Fruit fly (Drosophila melanogaster) whole organism, wandering third instar larva: ENCODE results near the gene veli.

Source experiments
- Abd-B ChIP-seq: fragments of >200 bp; optimal IDR thresholded peaks from 2 replicates; lab custom pipeline; 2017; ENCODE audit warnings: missing biosample characterization, missing genetic modification characterization
- CG32264 ChIP-seq: fragments of 200-800 bp; sonication (Bioruptor generic); optimal IDR thresholded peaks from 2 replicates; lab custom pipeline; 2016; ENCODE audit warnings: missing biosample characterization, missing genetic modification characterization
- CG9705 ChIP-seq: fragments of 200-800 bp; sonication (Bioruptor generic); optimal IDR thresholded peaks from 2 replicates; lab custom pipeline; 2018; ENCODE audit warnings: missing biosample characterization, mild to moderate bottlenecking, missing genetic modification characterization
- CrebA ChIP-seq: fragments of 200-800 bp; sonication (Bioruptor generic); optimal IDR thresholded peaks from 2 replicates; lab custom pipeline; 2016; ENCODE audit warnings: missing biosample characterization, mild to moderate bottlenecking, missing genetic modification characterization, borderline replicate concordance
- Dfd ChIP-seq: fragments of >200 bp; optimal IDR thresholded peaks from 2 replicates; lab custom pipeline; 2017; ENCODE audit warnings: missing biosample characterization, missing genetic modification characterization
- Dif ChIP-seq: fragments of 200-275, 200-300 bp; sonication (Bioruptor generic); optimal IDR thresholded peaks from 2 replicates; lab custom pipeline; 2018; ENCODE audit warnings: missing biosample characterization, missing genetic modification characterization; ENCODE audit not compliant: partially characterized antibody
- GATAd ChIP-seq: sonication (Bioruptor generic); optimal IDR thresholded peaks from 2 replicates; lab custom pipeline; 2016; ENCODE audit warnings: missing biosample characterization, missing genetic modification characterization
- HLH106 ChIP-seq: fragments of 200-800 bp; optimal IDR thresholded peaks from 3 replicates; lab custom pipeline; 2019; ENCODE audit warnings: missing biosample characterization, mild to moderate bottlenecking, missing genetic modification characterization, moderate library complexity
- Hnf4 ChIP-seq: fragments of 200-800 bp; sonication (Bioruptor generic); optimal IDR thresholded peaks from 2 replicates; lab custom pipeline; 2016; ENCODE audit warnings: missing biosample characterization, mild to moderate bottlenecking, missing genetic modification characterization
- Hr78 ChIP-seq: fragments of >200 bp; optimal IDR thresholded peaks from 2 replicates; lab custom pipeline; 2017; ENCODE audit warnings: missing biosample characterization, missing genetic modification characterization
- Jra ChIP-seq: sonication (Bioruptor generic); optimal IDR thresholded peaks from 2 replicates; lab custom pipeline; 2016; ENCODE audit warnings: missing biosample characterization, missing genetic modification characterization
- Mio ChIP-seq: sonication (Bioruptor generic); optimal IDR thresholded peaks from 2 replicates; lab custom pipeline; 2016; ENCODE audit warnings: missing biosample characterization, missing genetic modification characterization
- Myc ChIP-seq: fragments of >200 bp; optimal IDR thresholded peaks from 2 replicates; lab custom pipeline; 2017
- OdsH ChIP-seq: fragments of 200-800 bp; sonication (Bioruptor generic); optimal IDR thresholded peaks from 2 replicates; lab custom pipeline; 2016; ENCODE audit warnings: missing biosample characterization, mild to moderate bottlenecking, missing genetic modification characterization
- Rel ChIP-seq, 2 experiments: fragments of 200-800 bp; sonication (Bioruptor generic) in 1 of 2; optimal IDR thresholded peaks; 2 replicates in 1 of 2; 3 replicates in 1 of 2; lab custom pipeline; 2016 to 2019; ENCODE audit warnings: mild to moderate bottlenecking in 2 of 2, missing biosample characterization in 2 of 2, missing genetic modification characterization in 2 of 2, moderate library complexity in 1 of 2
- Sp1 ChIP-seq: fragments of 200-800 bp; sonication (Bioruptor generic); optimal IDR thresholded peaks from 3 replicates; lab custom pipeline; 2019; ENCODE audit warnings: missing biosample characterization, mild to moderate bottlenecking, missing genetic modification characterization, moderate library complexity
- Vsx2 ChIP-seq: fragments of 200-300, 225-300 bp; sonication (Bioruptor generic); optimal IDR thresholded peaks from 2 replicates; lab custom pipeline; 2018; ENCODE audit warnings: missing biosample characterization, missing genetic modification characterization; ENCODE audit not compliant: partially characterized antibody
- br ChIP-seq: fragments of 200-800 bp; sonication (Bioruptor generic); optimal IDR thresholded peaks from 2 replicates; lab custom pipeline; 2016; ENCODE audit warnings: missing biosample characterization, missing genetic modification characterization
- brk ChIP-seq: fragments of 200-800 bp; sonication (Bioruptor generic); optimal IDR thresholded peaks from 2 replicates; lab custom pipeline; 2016; ENCODE audit warnings: missing biosample characterization, mild to moderate bottlenecking, missing genetic modification characterization
- dl ChIP-seq, 2 experiments: fragments of 175-275, 200-275 bp in 1 of 2; fragments of 200-275 bp in 1 of 2; sonication (Bioruptor generic); optimal IDR thresholded peaks; lab custom pipeline; 2018; ENCODE audit warnings: mild to moderate bottlenecking in 2 of 2, missing biosample characterization in 2 of 2, missing genetic modification characterization in 2 of 2, moderate library complexity in 2 of 2; ENCODE audit not compliant: partially characterized antibody in 2 of 2, insufficient read depth in 1 of 2
- dmrt93B ChIP-seq: fragments of 200-800 bp; sonication (Bioruptor generic); optimal IDR thresholded peaks from 2 replicates; lab custom pipeline; 2018; ENCODE audit warnings: missing biosample characterization, mild to moderate bottlenecking, missing genetic modification characterization
- dsf ChIP-seq: sonication (Bioruptor generic); optimal IDR thresholded peaks from 2 replicates; lab custom pipeline; 2016; ENCODE audit warnings: missing biosample characterization, missing genetic modification characterization, borderline replicate concordance
- ey ChIP-seq: fragments of 200-800 bp; sonication (Bioruptor generic); optimal IDR thresholded peaks from 2 replicates; lab custom pipeline; 2016; ENCODE audit warnings: missing biosample characterization, missing genetic modification characterization
- foxo ChIP-seq, 2 experiments: fragments of 200-800 bp; sonication (Bioruptor generic); optimal IDR thresholded peaks; 2 replicates in 1 of 2; 3 replicates in 1 of 2; lab custom pipeline; 2016 to 2017; ENCODE audit warnings: missing biosample characterization in 2 of 2, missing genetic modification characterization in 2 of 2
- fru ChIP-seq: fragments of 200-800 bp; sonication (Bioruptor generic); optimal IDR thresholded peaks from 3 replicates; lab custom pipeline; 2016; ENCODE audit warnings: missing biosample characterization, mild to moderate bottlenecking, missing genetic modification characterization
- h ChIP-seq: fragments of 200-800 bp; sonication (Bioruptor generic); optimal IDR thresholded peaks from 3 replicates; lab custom pipeline; 2016; ENCODE audit warnings: missing biosample characterization, mild to moderate bottlenecking, missing genetic modification characterization
- jim ChIP-seq: fragments of 175-275, 200-325 bp; sonication (Bioruptor generic); optimal IDR thresholded peaks from 2 replicates; lab custom pipeline; 2016; ENCODE audit warnings: missing biosample characterization, mild to moderate bottlenecking, missing genetic modification characterization
- lola ChIP-seq: fragments of >200 bp; optimal IDR thresholded peaks from 2 replicates; lab custom pipeline; 2017; ENCODE audit warnings: missing biosample characterization, missing genetic modification characterization
- pan ChIP-seq: fragments of >200 bp; optimal IDR thresholded peaks from 2 replicates; lab custom pipeline; 2017
- psq ChIP-seq: fragments of 200-800 bp; sonication (Bioruptor generic); optimal IDR thresholded peaks from 3 replicates; lab custom pipeline; 2017; ENCODE audit warnings: missing biosample characterization, mild to moderate bottlenecking, missing genetic modification characterization, moderate library complexity
- rgr ChIP-seq: fragments of 200-800 bp; sonication (Bioruptor generic); optimal IDR thresholded peaks from 3 replicates; lab custom pipeline; 2016; ENCODE audit warnings: missing biosample characterization, mild to moderate bottlenecking, missing genetic modification characterization
- sage ChIP-seq: fragments of 200-800 bp; sonication (Bioruptor generic); optimal IDR thresholded peaks from 2 replicates; lab custom pipeline; 2016; ENCODE audit warnings: missing biosample characterization, mild to moderate bottlenecking, missing genetic modification characterization
- sv ChIP-seq: fragments of 200-800 bp; sonication (Bioruptor generic); optimal IDR thresholded peaks from 3 replicates; lab custom pipeline; 2016; ENCODE audit warnings: missing biosample characterization, missing genetic modification characterization
- tai ChIP-seq: sonication (Bioruptor generic); optimal IDR thresholded peaks from 2 replicates; lab custom pipeline; 2016; ENCODE audit warnings: missing biosample characterization, missing genetic modification characterization
- woc ChIP-seq: sonication (Bioruptor generic); optimal IDR thresholded peaks from 2 replicates; lab custom pipeline; 2016; ENCODE audit warnings: missing biosample characterization, mild to moderate bottlenecking, missing genetic modification characterization

The veli gene

dm6 chr3R:25078665-25079064 is 13.3 kb upstream of the veli start:
- TF ChIP-seq h (GFP tag; lab: Kevin White, UChicago) (no peak), ey (no peak), jim (GFP tag; lab: Kevin White, UChicago) (no peak), fru (no peak), br (GFP tag; lab: Kevin White, UChicago) (no peak), CrebA (no peak), CG32264 (GFP tag; lab: Kevin White, UChicago) (no peak), Vsx2 (GFP tag; lab: Kevin White, UChicago) (no peak), GATAd (no peak)

dm6 chr3R:25077280-25077820 is 12.0 kb upstream of the veli start:
- TF ChIP-seq GATAd (no peak), h (GFP tag; lab: Kevin White, UChicago) (no peak), Hnf4 (no peak), Mio (no peak), fru (no peak), psq (GFP tag; lab: Kevin White, UChicago) (no peak), Dif (GFP tag; lab: Kevin White, UChicago) (no peak), woc (no peak), CG9705 (GFP tag; lab: Kevin White, UChicago) (no peak), lola (GFP tag; lab: Kevin White, UChicago) (no peak), brk (GFP tag; lab: Kevin White, UChicago) (no peak), Sp1 (GFP tag; lab: Kevin White, UChicago) (no peak), ey (no peak), HLH106 (tag; lab: Kevin White, UChicago) (no peak), dmrt93B (no peak), Rel (GFP tag; optimal IDR thresholded peaks at IDR 0.05; lab: Kevin White, UChicago) (no peak), Rel (tag; optimal IDR thresholded peaks at IDR 0.05; lab: Kevin White, UChicago) (no peak), CrebA (no peak), sv (GFP tag; lab: Kevin White, UChicago) (no peak)

- no peak for TF ChIP-seq jim (GFP tag; lab: Kevin White, UChicago)
- peak; percentile 17 for TF ChIP-seq HLH106 (tag; lab: Kevin White, UChicago)
- peak; percentile 55 for TF ChIP-seq woc
- no peak for TF ChIP-seq Rel (GFP tag; optimal IDR thresholded peaks at IDR 0.05; lab: Kevin White, UChicago)
- peak; percentile 17 for TF ChIP-seq Rel (tag; optimal IDR thresholded peaks at IDR 0.05; lab: Kevin White, UChicago)
- TF ChIP-seq brk (GFP tag; lab: Kevin White, UChicago) = peak; percentile 73
- TF ChIP-seq Myc = peak; percentile 47
- TF ChIP-seq Jra (GFP tag; lab: Kevin White, UChicago) = peak; percentile 13
- no peak for TF ChIP-seq tai (GFP tag; lab: Kevin White, UChicago)
- no peak for TF ChIP-seq CG32264 (GFP tag; lab: Kevin White, UChicago)
- TF ChIP-seq OdsH (GFP tag; lab: Kevin White, UChicago) = peak; percentile 25
- TF ChIP-seq Hnf4 = peak; percentile 20
- TF ChIP-seq, all 38 proteins: peak for 8
These were observed 9.2 kb upstream of the veli start, which contains the start of the genes shams and CG11920 for dm6 chr3R:25074558-25074964. Gene shams, minus strand, starts transcription at chr3R:25074607. Gene CG11920, plus strand, starts transcription at chr3R:25074877.

DNA sequence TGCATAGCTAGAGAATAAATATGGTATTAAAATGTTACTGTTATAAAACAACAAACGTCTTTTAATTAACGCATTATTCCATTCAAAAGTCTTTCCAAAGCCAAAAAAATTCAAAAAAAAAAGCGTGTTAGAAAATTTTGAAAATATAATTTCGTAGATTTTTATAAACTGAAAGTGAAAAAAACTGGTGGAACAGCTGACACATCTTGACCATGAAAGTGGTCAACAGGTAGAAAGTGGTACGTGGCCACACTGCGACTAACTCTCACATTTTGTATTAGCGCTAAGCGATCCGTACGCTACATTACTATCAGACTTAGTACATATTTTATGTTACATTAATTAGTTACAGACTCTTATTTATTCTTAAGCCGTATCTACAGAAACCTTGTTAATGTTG is 5.5 kb upstream of the veli start, which contains the start of gene CG11836:
Gene CG11836 (plus strand): TSS at position 256 of the 400 bp plus-strand sequence.
- TF ChIP-seq Sp1 (GFP tag; lab: Kevin White, UChicago) (no peak), psq (GFP tag; lab: Kevin White, UChicago) (no peak), br (GFP tag; lab: Kevin White, UChicago) (no peak), Abd-B (no peak), CrebA (no peak), jim (GFP tag; lab: Kevin White, UChicago) (no peak), Dfd (GFP tag; lab: Kevin White, UChicago) (no peak), lola (GFP tag; lab: Kevin White, UChicago) (no peak), CG9705 (GFP tag; lab: Kevin White, UChicago) (no peak), fru (no peak), Hnf4 (no peak), Vsx2 (GFP tag; lab: Kevin White, UChicago) (no peak), woc (no peak), Jra (GFP tag; lab: Kevin White, UChicago) (no peak), OdsH (GFP tag; lab: Kevin White, UChicago) (no peak), Dif (GFP tag; lab: Kevin White, UChicago) (no peak)

dm6 chr3R:25069569-25069968 is 4.2 kb upstream of the veli start, which contains the start of the genes Stt3B and CG11839:
Gene Stt3B, minus strand, starts transcription at chr3R:25069637.
Gene CG11839, plus strand, starts transcription at chr3R:25069927.
- TF ChIP-seq Myc (no peak), dl (GFP tag; optimal IDR thresholded peaks at IDR 0.05; lab: Kevin White, UChicago; ENCODE audit: insufficient read depth in 1 of 2, partially characterized antibody in 2 of 2) (no peak), br (GFP tag; lab: Kevin White, UChicago) (no peak), Vsx2 (GFP tag; lab: Kevin White, UChicago) (no peak), CG9705 (GFP tag; lab: Kevin White, UChicago) (peak; percentile 60), dsf (GFP tag; lab: Kevin White, UChicago) (peak; percentile 84), CG32264 (GFP tag; lab: Kevin White, UChicago) (peak; percentile 1), brk (GFP tag; lab: Kevin White, UChicago) (no peak), fru (no peak), pan (lab: Kevin White, UChicago) (no peak), Sp1 (GFP tag; lab: Kevin White, UChicago) (no peak), ey (peak; percentile 78), lola (GFP tag; lab: Kevin White, UChicago) (no peak), HLH106 (tag; lab: Kevin White, UChicago) (peak; percentile 83), jim (GFP tag; lab: Kevin White, UChicago) (no peak), Abd-B (no peak), woc (peak; percentile 87), Hr78 (GFP tag; lab: Kevin White, UChicago) (no peak), Mio (no peak), foxo (GFP tag; optimal IDR thresholded peaks at IDR 0.05; lab: Kevin White, UChicago) (peak in 1 of 2 experiments; percentile 84), Hnf4 (peak; percentile 89), Rel (GFP tag; optimal IDR thresholded peaks at IDR 0.05; lab: Kevin White, UChicago) (no peak), Rel (tag; optimal IDR thresholded peaks at IDR 0.05; lab: Kevin White, UChicago) (peak; percentile 61), Dfd (GFP tag; lab: Kevin White, UChicago) (no peak), rgr (GFP tag; lab: Kevin White, UChicago) (no peak), sage (GFP tag; lab: Kevin White, UChicago) (peak; percentile 2)
